Worm (Caenorhabditis elegans): ENCODE results near the gene pqn-31.

DNA sequence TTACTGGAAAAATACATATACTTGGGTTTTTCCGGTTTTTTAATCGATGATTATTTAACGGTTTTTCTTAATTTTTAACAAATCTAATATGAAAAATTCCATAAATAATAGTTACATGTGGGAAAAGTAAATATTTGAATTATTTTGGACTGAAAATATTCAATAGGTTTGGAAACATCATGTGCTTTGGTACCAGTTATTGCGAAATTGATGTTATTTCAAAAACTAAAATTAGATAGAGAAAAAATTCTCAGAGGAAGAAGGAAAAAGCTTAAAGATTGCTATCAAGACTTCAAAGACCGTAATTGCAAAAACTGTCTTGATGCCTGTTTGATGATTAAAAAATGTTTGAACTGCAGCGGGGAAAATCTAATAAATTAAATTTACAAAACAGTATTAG, 44.4 kb upstream of the pqn-31 start:
- no peak for TF ChIP-seq unc-39 (tag; optimal IDR thresholded peaks at IDR 0.05)
- TF ChIP-seq nhr-237 (tag; optimal IDR thresholded peaks at IDR 0.05) = no peak
- no peak for TF ChIP-seq lin-39 (tag; optimal IDR thresholded peaks at IDR 0.05)
- TF ChIP-seq alr-1 (tag; optimal IDR thresholded peaks at IDR 0.05) = no peak
- TF ChIP-seq ama-1 (optimal IDR thresholded peaks at IDR 0.05) = no peak
- TF ChIP-seq ZK546.5 (tag; optimal IDR thresholded peaks at IDR 0.05) = no peak
- TF ChIP-seq F13H6.1 (tag; optimal IDR thresholded peaks at IDR 0.05) = no peak
- no peak for TF ChIP-seq elt-3 (tag; optimal IDR thresholded peaks at IDR 0.05)
- TF ChIP-seq nhr-10 (tag; optimal IDR thresholded peaks at IDR 0.05) = no peak
- TF ChIP-seq ztf-4 (tag; optimal IDR thresholded peaks at IDR 0.05) = no peak
- TF ChIP-seq nhr-129 (tag; optimal IDR thresholded peaks at IDR 0.05) = no peak
- TF ChIP-seq unc-62 (GFP tag; optimal IDR thresholded peaks at IDR 0.05) = no peak
- TF ChIP-seq elt-1 (tag; optimal IDR thresholded peaks at IDR 0.05) = no peak

Data from whole organism, L2 larva.